Fruit fly (Drosophila melanogaster) whole organism, wandering third instar larva: Measurements from ENCODE around the gene CG43342.

Experiments used
- Abd-B ChIP-seq: fragments of >200 bp; optimal IDR thresholded peaks from 2 replicates; lab custom pipeline; 2017; ENCODE audit warnings: missing biosample characterization, missing genetic modification characterization
- CG32264 ChIP-seq: fragments of 200-800 bp; sonication (Bioruptor generic); optimal IDR thresholded peaks from 2 replicates; lab custom pipeline; 2016; ENCODE audit warnings: missing biosample characterization, missing genetic modification characterization
- CG9705 ChIP-seq: fragments of 200-800 bp; sonication (Bioruptor generic); optimal IDR thresholded peaks from 2 replicates; lab custom pipeline; 2018; ENCODE audit warnings: missing biosample characterization, mild to moderate bottlenecking, missing genetic modification characterization
- CrebA ChIP-seq: fragments of 200-800 bp; sonication (Bioruptor generic); optimal IDR thresholded peaks from 2 replicates; lab custom pipeline; 2016; ENCODE audit warnings: missing biosample characterization, mild to moderate bottlenecking, missing genetic modification characterization, borderline replicate concordance
- Dfd ChIP-seq: fragments of >200 bp; optimal IDR thresholded peaks from 2 replicates; lab custom pipeline; 2017; ENCODE audit warnings: missing biosample characterization, missing genetic modification characterization
- Dif ChIP-seq: fragments of 200-275, 200-300 bp; sonication (Bioruptor generic); optimal IDR thresholded peaks from 2 replicates; lab custom pipeline; 2018; ENCODE audit warnings: missing biosample characterization, missing genetic modification characterization; ENCODE audit not compliant: partially characterized antibody
- GATAd ChIP-seq: sonication (Bioruptor generic); optimal IDR thresholded peaks from 2 replicates; lab custom pipeline; 2016; ENCODE audit warnings: missing biosample characterization, missing genetic modification characterization
- HLH106 ChIP-seq: fragments of 200-800 bp; optimal IDR thresholded peaks from 3 replicates; lab custom pipeline; 2019; ENCODE audit warnings: missing biosample characterization, mild to moderate bottlenecking, missing genetic modification characterization, moderate library complexity
- Jra ChIP-seq: sonication (Bioruptor generic); optimal IDR thresholded peaks from 2 replicates; lab custom pipeline; 2016; ENCODE audit warnings: missing biosample characterization, missing genetic modification characterization
- Myc ChIP-seq: fragments of >200 bp; optimal IDR thresholded peaks from 2 replicates; lab custom pipeline; 2017
- N ChIP-seq: fragments of >200 bp; optimal IDR thresholded peaks from 2 replicates; lab custom pipeline; 2018; ENCODE audit warnings: missing biosample characterization, missing external identifiers, missing genetic modification characterization
- OdsH ChIP-seq: fragments of 200-800 bp; sonication (Bioruptor generic); optimal IDR thresholded peaks from 2 replicates; lab custom pipeline; 2016; ENCODE audit warnings: missing biosample characterization, mild to moderate bottlenecking, missing genetic modification characterization
- Rel ChIP-seq, 2 experiments: fragments of 200-800 bp; sonication (Bioruptor generic) in 1 of 2; optimal IDR thresholded peaks; 2 replicates in 1 of 2; 3 replicates in 1 of 2; lab custom pipeline; 2016 to 2019; ENCODE audit warnings: mild to moderate bottlenecking in 2 of 2, missing biosample characterization in 2 of 2, missing genetic modification characterization in 2 of 2, moderate library complexity in 1 of 2
- Sp1 ChIP-seq: fragments of 200-800 bp; sonication (Bioruptor generic); optimal IDR thresholded peaks from 3 replicates; lab custom pipeline; 2019; ENCODE audit warnings: missing biosample characterization, mild to moderate bottlenecking, missing genetic modification characterization, moderate library complexity
- Vsx2 ChIP-seq: fragments of 200-300, 225-300 bp; sonication (Bioruptor generic); optimal IDR thresholded peaks from 2 replicates; lab custom pipeline; 2018; ENCODE audit warnings: missing biosample characterization, missing genetic modification characterization; ENCODE audit not compliant: partially characterized antibody
- br ChIP-seq: fragments of 200-800 bp; sonication (Bioruptor generic); optimal IDR thresholded peaks from 2 replicates; lab custom pipeline; 2016; ENCODE audit warnings: missing biosample characterization, missing genetic modification characterization
- dl ChIP-seq, 2 experiments: fragments of 175-275, 200-275 bp in 1 of 2; fragments of 200-275 bp in 1 of 2; sonication (Bioruptor generic); optimal IDR thresholded peaks; lab custom pipeline; 2018; ENCODE audit warnings: mild to moderate bottlenecking in 2 of 2, missing biosample characterization in 2 of 2, missing genetic modification characterization in 2 of 2, moderate library complexity in 2 of 2; ENCODE audit not compliant: partially characterized antibody in 2 of 2, insufficient read depth in 1 of 2
- dsf ChIP-seq: sonication (Bioruptor generic); optimal IDR thresholded peaks from 2 replicates; lab custom pipeline; 2016; ENCODE audit warnings: missing biosample characterization, missing genetic modification characterization, borderline replicate concordance
- ey ChIP-seq: fragments of 200-800 bp; sonication (Bioruptor generic); optimal IDR thresholded peaks from 2 replicates; lab custom pipeline; 2016; ENCODE audit warnings: missing biosample characterization, missing genetic modification characterization
- foxo ChIP-seq, 2 experiments: fragments of 200-800 bp; sonication (Bioruptor generic); optimal IDR thresholded peaks; 2 replicates in 1 of 2; 3 replicates in 1 of 2; lab custom pipeline; 2016 to 2017; ENCODE audit warnings: missing biosample characterization in 2 of 2, missing genetic modification characterization in 2 of 2
- fru ChIP-seq: fragments of 200-800 bp; sonication (Bioruptor generic); optimal IDR thresholded peaks from 3 replicates; lab custom pipeline; 2016; ENCODE audit warnings: missing biosample characterization, mild to moderate bottlenecking, missing genetic modification characterization
- jim ChIP-seq: fragments of 175-275, 200-325 bp; sonication (Bioruptor generic); optimal IDR thresholded peaks from 2 replicates; lab custom pipeline; 2016; ENCODE audit warnings: missing biosample characterization, mild to moderate bottlenecking, missing genetic modification characterization
- lola ChIP-seq: fragments of >200 bp; optimal IDR thresholded peaks from 2 replicates; lab custom pipeline; 2017; ENCODE audit warnings: missing biosample characterization, missing genetic modification characterization
- pan ChIP-seq: fragments of >200 bp; optimal IDR thresholded peaks from 2 replicates; lab custom pipeline; 2017
- psq ChIP-seq: fragments of 200-800 bp; sonication (Bioruptor generic); optimal IDR thresholded peaks from 3 replicates; lab custom pipeline; 2017; ENCODE audit warnings: missing biosample characterization, mild to moderate bottlenecking, missing genetic modification characterization, moderate library complexity
- rgr ChIP-seq: fragments of 200-800 bp; sonication (Bioruptor generic); optimal IDR thresholded peaks from 3 replicates; lab custom pipeline; 2016; ENCODE audit warnings: missing biosample characterization, mild to moderate bottlenecking, missing genetic modification characterization
- sage ChIP-seq: fragments of 200-800 bp; sonication (Bioruptor generic); optimal IDR thresholded peaks from 2 replicates; lab custom pipeline; 2016; ENCODE audit warnings: missing biosample characterization, mild to moderate bottlenecking, missing genetic modification characterization
- sv ChIP-seq: fragments of 200-800 bp; sonication (Bioruptor generic); optimal IDR thresholded peaks from 3 replicates; lab custom pipeline; 2016; ENCODE audit warnings: missing biosample characterization, missing genetic modification characterization
- tai ChIP-seq: sonication (Bioruptor generic); optimal IDR thresholded peaks from 2 replicates; lab custom pipeline; 2016; ENCODE audit warnings: missing biosample characterization, missing genetic modification characterization
- woc ChIP-seq: sonication (Bioruptor generic); optimal IDR thresholded peaks from 2 replicates; lab custom pipeline; 2016; ENCODE audit warnings: missing biosample characterization, mild to moderate bottlenecking, missing genetic modification characterization

Gene CG43342

dm6 chr3R:22340207-22340606, 40.9 kb upstream of the CG43342 start, which contains the start of gene CG5388:
Gene CG5388 (minus strand): TSS chr3R:22340307.
- no peak for TF ChIP-seq N
- no peak for TF ChIP-seq jim (GFP tag; lab: Kevin White, UChicago)
- no peak for TF ChIP-seq sage (GFP tag; lab: Kevin White, UChicago)
- TF ChIP-seq dl (GFP tag; optimal IDR thresholded peaks at IDR 0.05; lab: Kevin White, UChicago; ENCODE audit: insufficient read depth in 1 of 2, partially characterized antibody in 2 of 2) = no peak
- no peak for TF ChIP-seq HLH106 (tag; lab: Kevin White, UChicago)

- TF ChIP-seq Jra (GFP tag; lab: Kevin White, UChicago) (no peak), Dfd (peak; percentile 74)
- TF ChIP-seq, all 38 proteins: peak for 1
Measured at dm6 chr3R:22341652-22342051, 39.5 kb upstream of the CG43342 start.

- no peak for TF ChIP-seq br
- no peak for TF ChIP-seq Jra (GFP tag; lab: Kevin White, UChicago)
- no peak for TF ChIP-seq OdsH
- no peak for TF ChIP-seq Myc
- no peak for TF ChIP-seq psq (GFP tag; lab: Kevin White, UChicago)
Measured at dm6 chr3R:22342151-22342550, 39.0 kb upstream of the CG43342 start, which contains the start of gene CG5386. Gene CG5386 (minus strand): TSS chr3R:22342251.

- TF ChIP-seq Abd-B (GFP tag; lab: Kevin White, UChicago) (no peak), br (no peak), pan (lab: Kevin White, UChicago) (no peak), Dif (GFP tag; lab: Kevin White, UChicago) (no peak), OdsH (no peak), lola (no peak), CrebA (GFP tag; lab: Kevin White, UChicago) (no peak), fru (no peak), Vsx2 (GFP tag; lab: Kevin White, UChicago) (no peak), CG32264 (GFP tag; lab: Kevin White, UChicago) (no peak), jim (GFP tag; lab: Kevin White, UChicago) (no peak), HLH106 (tag; lab: Kevin White, UChicago) (no peak), foxo (GFP tag; optimal IDR thresholded peaks at IDR 0.05; lab: Kevin White, UChicago) (no peak), psq (GFP tag; lab: Kevin White, UChicago) (no peak), sage (GFP tag; lab: Kevin White, UChicago) (no peak)
Measured at dm6 chr3R:22342708-22343107, 38.4 kb upstream of the CG43342 start.

dm6 chr3R:22351396-22351795, 29.7 kb upstream of the CG43342 start, which contains the start of gene rdhB:
Gene rdhB (plus strand): TSS chr3R:22351696.
- no peak for TF ChIP-seq GATAd
- no peak for TF ChIP-seq woc (GFP tag; lab: Kevin White, UChicago)
- TF ChIP-seq CG9705 (GFP tag; lab: Kevin White, UChicago) = no peak
- no peak for TF ChIP-seq Vsx2 (GFP tag; lab: Kevin White, UChicago)
- TF ChIP-seq N = no peak
- no peak for TF ChIP-seq dsf
- TF ChIP-seq sv (GFP tag; lab: Kevin White, UChicago) = no peak
- no peak for TF ChIP-seq HLH106 (tag; lab: Kevin White, UChicago)
- no peak for TF ChIP-seq lola
- TF ChIP-seq tai = no peak
- no peak for TF ChIP-seq ey (GFP tag; lab: Kevin White, UChicago)
- no peak for TF ChIP-seq Sp1 (GFP tag; lab: Kevin White, UChicago)
- TF ChIP-seq dl (GFP tag; optimal IDR thresholded peaks at IDR 0.05; lab: Kevin White, UChicago; ENCODE audit: insufficient read depth in 1 of 2, partially characterized antibody in 2 of 2) = no peak
- no peak for TF ChIP-seq jim (GFP tag; lab: Kevin White, UChicago)
- no peak for TF ChIP-seq Rel (GFP tag; optimal IDR thresholded peaks at IDR 0.05; lab: Kevin White, UChicago)
- no peak for TF ChIP-seq Rel (tag; optimal IDR thresholded peaks at IDR 0.05; lab: Kevin White, UChicago)
- TF ChIP-seq rgr (GFP tag; lab: Kevin White, UChicago) = no peak
